Worm (Caenorhabditis elegans): Measurements from ENCODE around the gene ric-3.

ric-3 gene

DNA sequence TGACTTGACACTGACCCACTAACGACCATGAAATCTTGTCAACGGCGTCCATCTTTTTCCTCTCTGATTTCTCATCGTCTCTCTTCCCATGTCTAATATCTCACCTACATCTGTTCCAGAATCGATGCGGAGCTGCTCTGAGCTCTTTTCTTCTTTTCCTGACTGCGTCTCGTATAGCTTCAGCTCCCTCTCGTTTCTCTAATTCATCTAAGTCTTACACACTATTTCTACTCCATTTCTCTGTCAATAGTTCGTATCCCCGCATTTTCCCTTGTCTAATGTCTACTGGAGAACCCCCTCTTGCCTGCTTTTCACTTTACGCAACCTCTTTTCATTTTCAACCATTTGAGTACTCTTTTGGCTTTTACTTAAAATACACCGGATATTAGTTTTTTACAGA lies at the start of gene ric-3:
ric-3 (plus strand) TSS at position 400 of the 400 bp plus-strand sequence.
- TF ChIP-seq fos-1 (tag; optimal IDR thresholded peaks at IDR 0.05) (no peak), mes-2 (tag; optimal IDR thresholded peaks at IDR 0.05; ENCODE audit: poor library complexity, severe bottlenecking) (peak; percentile 45), rbr-2 (tag; optimal IDR thresholded peaks at IDR 0.05) (peak; percentile 71), lin-13 (GFP tag; optimal IDR thresholded peaks at IDR 0.05) (no peak), hlh-30 (tag; optimal IDR thresholded peaks at IDR 0.05; ENCODE audit: insufficient read depth) (peak; percentile 34), ceh-62 (tag; optimal IDR thresholded peaks at IDR 0.05) (no peak), lin-15B (tag; optimal IDR thresholded peaks at IDR 0.05) (no peak), aha-1 (tag) (peak; percentile 64), zip-11 (GFP tag; IDR thresholded peaks at IDR 0.05) (no peak), F44E2.7 (GFP tag; IDR thresholded peaks at IDR 0.05) (no peak), daf-16 (GFP tag; optimal IDR thresholded peaks at IDR 0.05) (peak in 1 of 2 experiments; percentile 28), daf-16 (tag; optimal IDR thresholded peaks at IDR 0.05) (no peak), hlh-11 (tag; optimal IDR thresholded peaks at IDR 0.05) (peak; percentile 61), madf-9 (GFP tag; conservative IDR thresholded peaks at IDR 0.05) (no peak), tra-1 (GFP tag; IDR thresholded peaks at IDR 0.05) (no peak), Y5F2A.4 (GFP tag; optimal IDR thresholded peaks at IDR 0.05) (no peak), nhr-48 (tag; optimal IDR thresholded peaks at IDR 0.05) (peak; percentile 22), ces-1 (GFP tag; optimal IDR thresholded peaks at IDR 0.05) (peak; percentile 24), ceh-28 (tag; optimal IDR thresholded peaks at IDR 0.05) (peak; percentile 58), nhr-11 (tag; optimal IDR thresholded peaks at IDR 0.05) (peak; percentile 73), spr-1 (tag; optimal IDR thresholded peaks at IDR 0.05) (no peak), dpl-1 (GFP tag; optimal IDR thresholded peaks at IDR 0.05) (peak; percentile 12), F37D6.2 (tag; optimal IDR thresholded peaks at IDR 0.05) (peak; percentile 29), unc-62 (GFP tag; optimal IDR thresholded peaks at IDR 0.05 in 1 of 2) (peak in 1 of 2 experiments; percentile 98), unc-62 (tag; optimal IDR thresholded peaks at IDR 0.05) (no peak), zfp-2 (tag; optimal IDR thresholded peaks at IDR 0.05) (no peak), mdl-1 (tag; optimal IDR thresholded peaks at IDR 0.05) (peak in 1 of 2 experiments; percentile 45), ctbp-1 (GFP tag; IDR thresholded peaks at IDR 0.05) (0 out of 2 replicates have a peak, but pooled peaks have one; percentile 19), hmg-1.1 (GFP tag; IDR thresholded peaks at IDR 0.05) (peak; percentile 69), lin-1 (GFP tag; IDR thresholded peaks at IDR 0.05) (no peak), lsy-2 (tag; optimal IDR thresholded peaks at IDR 0.05) (peak in 1 of 2 experiments; percentile 70), ceh-20 (GFP tag; IDR thresholded peaks at IDR 0.05) (no peak), dmd-6 (GFP tag; IDR thresholded peaks at IDR 0.05) (no peak), ceh-44 (GFP tag; IDR thresholded peaks at IDR 0.05) (no peak), arid-1 (GFP tag; conservative IDR thresholded peaks at IDR 0.05) (no peak), daf-12 (tag; optimal IDR thresholded peaks at IDR 0.05) (no peak), nhr-42 (GFP tag; IDR thresholded peaks at IDR 0.05) (no peak), ama-1 (optimal IDR thresholded peaks at IDR 0.05) (no peak), nhr-76 (tag; optimal IDR thresholded peaks at IDR 0.05) (no peak), mep-1 (tag; optimal IDR thresholded peaks at IDR 0.05) (peak; percentile 38), pqm-1 (tag; optimal IDR thresholded peaks at IDR 0.05) (no peak), fkh-10 (GFP tag; optimal IDR thresholded peaks at IDR 0.05) (no peak)

ce11 chrIV:7770162-7770561 lies 47.9 kb upstream of the ric-3 start, which contains the start of gene rdl-1:
TSS of gene rdl-1 (minus strand) at chrIV:7770262.
- no peak for TF ChIP-seq nhr-77 (tag; optimal IDR thresholded peaks at IDR 0.05)
